Fruit fly (Drosophila melanogaster) whole organism, pupa: ENCODE measurements around the gene ogre.

Experiments used
- CG10348 ChIP-seq: fragments of 200-800 bp; sonication (Bioruptor generic); IDR thresholded peaks from 2 replicates; pipeline ENCODE4 v1.3.6; 2022; ENCODE audit warnings: missing biosample characterization, missing genetic modification characterization
- CG12605 ChIP-seq: fragments of 200-800 bp; sonication (Bioruptor generic); IDR thresholded peaks from 2 replicates; pipeline ENCODE4 v1.3.6; 2022; ENCODE audit warnings: missing biosample characterization, missing genetic modification characterization
- CG13204 ChIP-seq: fragments of 200-800 bp; sonication (Bioruptor generic); optimal IDR thresholded peaks from 2 replicates; lab custom pipeline; 2018; ENCODE audit warnings: missing biosample characterization, mild to moderate bottlenecking, missing genetic modification characterization, moderate library complexity
- CG14655 ChIP-seq: fragments of 200-800 bp; sonication (Bioruptor generic); optimal IDR thresholded peaks from 3 replicates; lab custom pipeline; 2017; ENCODE audit warnings: mild to moderate bottlenecking, missing biosample characterization, missing genetic modification reagents, missing genetic modification characterization
- CG15710 ChIP-seq: fragments of 200-800 bp; sonication (Bioruptor generic); optimal IDR thresholded peaks from 2 replicates; lab custom pipeline; 2018; ENCODE audit warnings: missing biosample characterization, mild to moderate bottlenecking, missing genetic modification characterization, moderate library complexity
- CG17806 ChIP-seq: fragments of 200-800 bp; sonication (Bioruptor generic); optimal IDR thresholded peaks from 2 replicates; lab custom pipeline; 2018; ENCODE audit warnings: missing biosample characterization, mild to moderate bottlenecking, missing genetic modification characterization, moderate library complexity
- CG32121 ChIP-seq: fragments of 200-800 bp; sonication (Bioruptor generic); IDR thresholded peaks from 2 replicates; pipeline ENCODE4 v1.3.6; 2022; ENCODE audit warnings: missing biosample characterization, missing genetic modification characterization
- CG34367 ChIP-seq: fragments of 200-800 bp; sonication (Bioruptor generic); optimal IDR thresholded peaks from 2 replicates; lab custom pipeline; 2018; ENCODE audit warnings: missing biosample characterization, mild to moderate bottlenecking, missing genetic modification characterization
- CG4496 ChIP-seq: fragments of 200-800 bp; sonication (Bioruptor generic); IDR thresholded peaks from 3 replicates; pipeline ENCODE4 v1.3.6; 2022; ENCODE audit warnings: missing biosample characterization, missing genetic modification characterization
- CG8159 ChIP-seq: fragments of 200-800 bp; sonication (Bioruptor generic); optimal IDR thresholded peaks from 3 replicates; lab custom pipeline; 2018; ENCODE audit warnings: missing biosample characterization, mild to moderate bottlenecking, missing genetic modification characterization, moderate library complexity
- CG8301 ChIP-seq: fragments of 200-800 bp; sonication (Bioruptor generic); optimal IDR thresholded peaks from 2 replicates; lab custom pipeline; 2018; ENCODE audit warnings: missing biosample characterization, mild to moderate bottlenecking, missing genetic modification characterization
- CG9948 ChIP-seq: fragments of 200-800 bp; sonication (Bioruptor generic); optimal IDR thresholded peaks from 2 replicates; lab custom pipeline; 2018; ENCODE audit warnings: missing biosample characterization, mild to moderate bottlenecking, missing genetic modification characterization, moderate library complexity
- D1 ChIP-seq: fragments of 200-800 bp; sonication (Bioruptor generic); optimal IDR thresholded peaks from 2 replicates; lab custom pipeline; 2018; ENCODE audit warnings: missing biosample characterization, mild to moderate bottlenecking, missing genetic modification characterization, moderate library complexity
- EcR ChIP-seq: fragments of 200-800 bp; sonication (Bioruptor generic); optimal IDR thresholded peaks from 3 replicates; lab custom pipeline; 2019; ENCODE audit warnings: missing biosample characterization, missing genetic modification characterization, mild to moderate bottlenecking, moderate library complexity, missing genetic modification reagents
- Ets98B ChIP-seq: fragments of 200-800 bp; sonication (Bioruptor generic); IDR thresholded peaks from 2 replicates; pipeline ENCODE4 v1.3.6; 2022; ENCODE audit warnings: missing biosample characterization, missing genetic modification characterization
- Pif1A ChIP-seq: fragments of 200-800 bp; sonication (Bioruptor generic); optimal IDR thresholded peaks from 3 replicates; lab custom pipeline; 2016; ENCODE audit warnings: missing biosample characterization, missing genetic modification characterization
- Pif1B ChIP-seq: fragments of 200-800 bp; sonication (Bioruptor generic); optimal IDR thresholded peaks from 3 replicates; lab custom pipeline; 2016; ENCODE audit warnings: missing biosample characterization, missing genetic modification characterization
- Snoo ChIP-seq: fragments of 200-800 bp; sonication (Bioruptor generic); optimal IDR thresholded peaks from 3 replicates; lab custom pipeline; 2017; ENCODE audit warnings: missing biosample characterization, mild to moderate bottlenecking, missing genetic modification characterization, inconsistent platforms
- fd96Ca ChIP-seq: fragments of 200-800 bp; sonication (Bioruptor generic); IDR thresholded peaks from 3 replicates; pipeline ENCODE4 v1.3.6; 2022; ENCODE audit warnings: missing biosample characterization, missing genetic modification characterization
- gl ChIP-seq: fragments of 200-800 bp; sonication (Bioruptor generic); optimal IDR thresholded peaks from 2 replicates; lab custom pipeline; 2018; ENCODE audit warnings: missing biosample characterization, mild to moderate bottlenecking, missing genetic modification characterization
- rn ChIP-seq: fragments of 200-800 bp; sonication (Bioruptor generic); IDR thresholded peaks from 2 replicates; pipeline ENCODE4 v1.3.6; 2022; ENCODE audit warnings: missing biosample characterization, missing genetic modification characterization

Gene ogre

dm6 chrX:6991286-6991685 is at the start of gene ogre:
Gene ogre (minus strand): TSS chrX:6991318.
- TF ChIP-seq CG8159 (tag; lab: Kevin White, UChicago) (no peak), CG10348 (GFP tag; lab: Robert Waterston, UW) (no peak), CG14655 (GFP tag; lab: Kevin White, UChicago) (no peak), gl (tag; lab: Kevin White, UChicago) (no peak), CG32121 (GFP tag; lab: Robert Waterston, UW) (no peak), CG9948 (tag; lab: Kevin White, UChicago) (no peak), Pif1A (no peak), EcR (peak; percentile 46), CG4496 (peak; percentile 39; the same call in 1 of the 3 replicates), Snoo (tag; lab: Kevin White, UChicago) (peak; percentile 29), CG13204 (no peak)

DNA sequence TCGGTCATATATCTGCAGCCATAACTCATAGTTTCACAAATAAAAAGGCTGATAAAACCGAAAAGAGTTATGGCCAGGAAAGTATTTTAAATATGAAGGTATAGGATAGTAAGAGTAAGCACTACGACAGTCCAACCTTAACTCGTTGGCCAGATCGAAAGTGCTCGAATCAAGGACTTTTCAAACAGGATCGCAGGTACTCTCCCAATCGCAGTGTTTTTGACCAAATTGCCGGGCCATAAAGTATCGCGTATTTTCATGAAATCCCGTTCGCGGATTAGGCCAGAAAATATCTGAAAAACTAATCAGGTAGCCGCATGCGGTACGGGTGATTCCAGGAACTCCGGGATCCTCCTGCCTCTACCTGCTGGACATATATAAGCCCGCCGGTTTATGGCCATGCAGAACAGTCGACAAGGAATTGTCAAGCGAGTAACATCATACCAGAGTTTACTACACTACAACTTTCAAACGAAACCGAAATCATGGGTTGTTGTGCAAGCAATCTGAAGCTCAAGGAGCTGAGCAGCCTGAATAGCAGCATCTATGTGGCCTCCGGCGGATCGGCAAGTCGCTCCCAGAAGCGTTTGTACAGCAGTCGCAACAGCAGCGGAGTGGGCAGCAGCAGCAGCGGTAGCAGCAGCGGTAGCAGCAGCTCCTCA is 49.2 kb upstream of the ogre start, which contains the start of gene CG14427:
TSS of gene CG14427 (plus strand) at position 399 of the 662 bp plus-strand sequence.
- TF ChIP-seq Snoo (tag; lab: Kevin White, UChicago) (no peak), Ets98B (GFP tag; lab: Robert Waterston, UW) (no peak), CG8159 (tag; lab: Kevin White, UChicago) (no peak), CG14655 (GFP tag; lab: Kevin White, UChicago) (no peak), CG10348 (GFP tag; lab: Robert Waterston, UW) (no peak), CG9948 (tag; lab: Kevin White, UChicago) (no peak), CG17806 (no peak)
- TF ChIP-seq, all 21 proteins: peak for 0

dm6 chrX:7037061-7037460 is 45.9 kb upstream of the ogre start:
- TF ChIP-seq CG15710 (tag; lab: Kevin White, UChicago) (no peak), fd96Ca (GFP tag; lab: Robert Waterston, UW) (no peak), CG8159 (tag; lab: Kevin White, UChicago) (no peak), rn (GFP tag; lab: Robert Waterston, UW) (no peak), D1 (no peak), CG12605 (GFP tag; lab: Robert Waterston, UW) (no peak), CG17806 (no peak), Pif1A (no peak), CG8301 (tag; lab: Kevin White, UChicago) (no peak), CG14655 (GFP tag; lab: Kevin White, UChicago) (no peak), Ets98B (GFP tag; lab: Robert Waterston, UW) (no peak), Snoo (tag; lab: Kevin White, UChicago) (no peak), CG32121 (GFP tag; lab: Robert Waterston, UW) (no peak), Pif1B (GFP tag; lab: Kevin White, UChicago) (no peak), CG34367 (tag; lab: Kevin White, UChicago) (no peak), CG13204 (no peak), EcR (no peak), CG4496 (no peak), gl (tag; lab: Kevin White, UChicago) (no peak)

DNA sequence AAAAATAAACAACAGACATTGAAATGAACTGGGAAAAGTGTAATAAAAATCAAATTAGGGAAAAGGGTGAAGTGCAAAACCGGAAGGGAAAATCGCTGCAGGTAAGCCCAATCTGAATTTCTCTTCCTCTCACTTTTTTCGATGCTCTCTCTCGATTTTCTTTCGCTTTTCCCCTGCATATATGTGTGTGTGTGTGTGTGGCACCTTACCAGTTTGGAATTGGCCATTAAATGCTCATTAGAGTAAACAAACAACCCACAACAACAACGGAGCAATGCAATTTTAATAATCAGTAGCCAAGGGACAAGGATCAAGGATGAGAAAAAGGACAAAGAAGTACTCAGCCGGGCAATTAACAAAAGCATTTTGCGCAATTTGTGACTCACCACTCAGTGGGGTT is 43.8 kb upstream of the ogre start:
- TF ChIP-seq CG13204: no peak
- TF ChIP-seq CG4496: no peak
- TF ChIP-seq gl (tag; lab: Kevin White, UChicago): no peak
- TF ChIP-seq D1: no peak
- TF ChIP-seq Pif1B (GFP tag; lab: Kevin White, UChicago): no peak
- no peak for TF ChIP-seq fd96Ca (GFP tag; lab: Robert Waterston, UW)
- no peak for TF ChIP-seq EcR
- TF ChIP-seq rn (GFP tag; lab: Robert Waterston, UW): no peak
- no peak for TF ChIP-seq Pif1A
- no peak for TF ChIP-seq CG14655 (GFP tag; lab: Kevin White, UChicago)
- no peak for TF ChIP-seq CG12605 (GFP tag; lab: Robert Waterston, UW)
- TF ChIP-seq CG15710 (tag; lab: Kevin White, UChicago): no peak
- TF ChIP-seq CG34367 (tag; lab: Kevin White, UChicago): no peak
- no peak for TF ChIP-seq CG8159 (tag; lab: Kevin White, UChicago)
- TF ChIP-seq, all 21 proteins: peak for 0

- TF ChIP-seq CG9948 (tag; lab: Kevin White, UChicago): peak; percentile 12
- TF ChIP-seq CG10348 (GFP tag; lab: Robert Waterston, UW): no peak
- peak; percentile 33; the same call in 1 of the 2 replicates for TF ChIP-seq CG12605 (GFP tag; lab: Robert Waterston, UW)
- TF ChIP-seq CG4496: peak; percentile 68; the same call in 2 of the 3 replicates
- no peak for TF ChIP-seq CG8301 (tag; lab: Kevin White, UChicago)
- TF ChIP-seq CG32121 (GFP tag; lab: Robert Waterston, UW): peak; percentile 40; the same call in 1 of the 2 replicates
- TF ChIP-seq Pif1B (GFP tag; lab: Kevin White, UChicago): peak; percentile 35
- peak; percentile 9 for TF ChIP-seq CG15710 (tag; lab: Kevin White, UChicago)
- TF ChIP-seq CG8159 (tag; lab: Kevin White, UChicago): peak; percentile 25
- TF ChIP-seq CG13204: no peak
- TF ChIP-seq rn (GFP tag; lab: Robert Waterston, UW): no peak
- TF ChIP-seq Ets98B (GFP tag; lab: Robert Waterston, UW): peak; percentile 57
- no peak for TF ChIP-seq gl (tag; lab: Kevin White, UChicago)
- no peak for TF ChIP-seq CG34367 (tag; lab: Kevin White, UChicago)
- TF ChIP-seq CG17806: peak; percentile 21
- no peak for TF ChIP-seq CG14655 (GFP tag; lab: Kevin White, UChicago)
- peak; percentile 29; the same call in 1 of the 3 replicates for TF ChIP-seq fd96Ca (GFP tag; lab: Robert Waterston, UW)
- TF ChIP-seq EcR: no peak
- peak; percentile 61 for TF ChIP-seq Pif1A
- no peak for TF ChIP-seq D1
- TF ChIP-seq Snoo (tag; lab: Kevin White, UChicago): peak; percentile 65
These were observed 23.9 kb upstream of the ogre start for dm6 chrX:7014931-7015428.
